Worm (Caenorhabditis elegans): ENCODE data around the gene T01B10.5.

DNA sequence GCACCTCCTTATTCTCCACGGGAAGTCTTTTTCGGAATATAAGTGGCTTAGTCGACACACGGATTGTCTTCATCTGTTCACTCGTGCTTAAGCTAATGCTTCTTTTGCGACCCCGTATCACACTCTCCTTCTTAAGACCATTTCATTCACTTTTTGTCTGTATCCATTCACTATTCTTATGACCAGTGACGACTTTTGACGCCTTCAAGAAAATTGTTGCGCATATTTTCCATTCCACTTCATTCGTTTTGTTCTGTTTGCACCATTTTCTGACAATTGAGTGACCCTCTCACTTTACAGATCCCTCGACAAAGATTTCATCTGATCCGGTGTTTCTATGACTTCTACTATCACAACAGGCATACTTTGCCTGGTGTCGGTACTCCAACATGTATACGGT, 12.5 kb downstream of the T01B10.5 start, which contains the start of gene H03E18.1:
- TF ChIP-seq pqm-1 (tag; optimal IDR thresholded peaks at IDR 0.05), result no peak
- TF ChIP-seq nhr-237 (tag; optimal IDR thresholded peaks at IDR 0.05), result no peak
- no peak for TF ChIP-seq lin-15B (tag; optimal IDR thresholded peaks at IDR 0.05)
- TF ChIP-seq ZK546.5 (tag; optimal IDR thresholded peaks at IDR 0.05), result no peak
- TF ChIP-seq mdl-1 (tag; optimal IDR thresholded peaks at IDR 0.05), result no peak
- no peak for TF ChIP-seq ztf-11 (tag; optimal IDR thresholded peaks at IDR 0.05)
- no peak for TF ChIP-seq nhr-12 (tag; optimal IDR thresholded peaks at IDR 0.05)
